Worm (Caenorhabditis elegans) whole organism, young adult: Measurements from ENCODE around the gene F48G7.13.

Experiments used
- ama-1 ChIP-seq, 3 experiments: fragments of 150-350 bp in 1 of 3; sonication (generic microtip) in 2 of 3; optimal IDR thresholded peaks; 2 replicates each; lab custom pipeline; 2014 to 2018; ENCODE audit warnings: missing biosample characterization in 2 of 3, missing genetic modification characterization in 2 of 3, missing genetic modification reagents in 2 of 3
- aptf-3 ChIP-seq: fragments of 200-800 bp; sonication (Bioruptor generic); IDR thresholded peaks from 2 replicates; pipeline ENCODE4 v1.3.6; 2022; ENCODE audit warnings: missing genetic modification characterization, missing compliant biosample characterization
- ceh-79 ChIP-seq: sonication (generic microtip); optimal IDR thresholded peaks from 2 replicates; lab custom pipeline; 2017; ENCODE audit warnings: mild to moderate bottlenecking, missing genetic modification characterization, missing compliant biosample characterization
- dpl-1 ChIP-seq: fragments of 150-350 bp; optimal IDR thresholded peaks from 2 replicates; lab custom pipeline; 2014; ENCODE audit warnings: missing biosample characterization, missing genetic modification reagents, missing genetic modification characterization
- lin-54 ChIP-seq: fragments of 200-800 bp; sonication (Bioruptor generic); optimal IDR thresholded peaks from 2 replicates; lab custom pipeline; 2018; ENCODE audit warnings: mild to moderate bottlenecking, missing genetic modification characterization, missing compliant biosample characterization
- madf-6 ChIP-seq: fragments of 200-800 bp; sonication (Bioruptor generic); IDR thresholded peaks from 2 replicates; pipeline ENCODE4 v1.3.6; 2022; ENCODE audit warnings: missing genetic modification reagents, missing genetic modification characterization, missing compliant biosample characterization
- pha-4 ChIP-seq: fragments of 150-350 bp; sonication (generic microtip); optimal IDR thresholded peaks from 2 replicates; lab custom pipeline; 2014; ENCODE audit warnings: missing biosample characterization, missing genetic modification reagents, missing genetic modification characterization
- unc-130 ChIP-seq: sonication (generic microtip); optimal IDR thresholded peaks from 2 replicates; lab custom pipeline; 2016; ENCODE audit warnings: missing genetic modification reagents, missing genetic modification characterization, missing compliant biosample characterization

- no peak for TF ChIP-seq unc-130
- TF ChIP-seq madf-6 (GFP tag; lab: Robert Waterston, UW), result no peak
- no peak for TF ChIP-seq pha-4 (tag; lab: Kevin White, UChicago)
- no peak for TF ChIP-seq ama-1 (optimal IDR thresholded peaks at IDR 0.05; lab: Kevin White, UChicago)
- no peak for TF ChIP-seq ama-1 (GFP tag; optimal IDR thresholded peaks at IDR 0.05; lab: Kevin White, UChicago)
- TF ChIP-seq lin-54 (GFP tag; lab: Kevin White, UChicago), result no peak
- TF ChIP-seq aptf-3, result no peak
- TF ChIP-seq ceh-79 (tag; lab: Kevin White, UChicago), result no peak
- no peak for TF ChIP-seq dpl-1 (GFP tag; lab: Kevin White, UChicago)
These were observed 5.7 kb upstream of the F48G7.13 start, which contains the start of gene srlf-36 for ce11 chrV:609671-610070.
